Worm (Caenorhabditis elegans): ENCODE results near the gene ver-3.

DNA sequence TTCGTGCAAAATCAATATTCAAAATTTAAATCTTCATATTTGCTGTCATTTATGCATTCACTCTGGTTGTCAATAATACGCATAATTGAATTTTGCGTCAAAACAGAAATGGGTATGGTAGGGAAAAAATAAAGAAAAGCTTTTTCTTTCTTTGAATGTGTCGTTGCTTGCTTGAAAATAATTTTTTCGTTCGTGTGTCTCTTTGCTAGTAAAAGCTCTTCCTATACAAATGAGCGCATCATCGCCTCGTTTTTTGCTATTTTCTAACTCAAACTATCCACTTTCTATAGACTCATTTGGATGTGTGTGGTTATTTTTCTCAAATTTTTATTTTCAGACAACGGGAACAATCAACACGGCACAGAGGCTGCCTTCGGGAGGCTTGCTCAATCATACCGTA is 36.3 kb downstream of the ver-3 start, which contains the start of gene ldb-1:
- TF ChIP-seq ztf-29 (GFP tag; IDR thresholded peaks at IDR 0.05) (no peak), ref-1 (GFP tag; conservative IDR thresholded peaks at IDR 0.05) (no peak), T22C8.4 (GFP tag; IDR thresholded peaks at IDR 0.05) (no peak)
